Fruit fly (Drosophila melanogaster) whole organism, adult: ENCODE results near the gene Nhe2.

Experiments
- CG11617 ChIP-seq: fragments of 200-800 bp; sonication (Bioruptor generic); optimal IDR thresholded peaks from 2 replicates; lab custom pipeline; 2017; ENCODE audit warnings: mild to moderate bottlenecking, missing biosample characterization, missing genetic modification reagents, missing genetic modification characterization
- CG12768 ChIP-seq: fragments of 200-800 bp; sonication (Bioruptor generic); optimal IDR thresholded peaks from 2 replicates; lab custom pipeline; 2017; ENCODE audit warnings: missing biosample characterization, missing genetic modification characterization, mild to moderate bottlenecking, moderate library complexity, missing genetic modification reagents
- CG14711 ChIP-seq: fragments of 200-800 bp; sonication (Bioruptor generic); optimal IDR thresholded peaks from 2 replicates; lab custom pipeline; 2018; ENCODE audit warnings: missing biosample characterization, mild to moderate bottlenecking, missing genetic modification characterization, moderate library complexity
- CG1620 ChIP-seq: fragments of 200-800 bp; sonication (Bioruptor generic); optimal IDR thresholded peaks from 2 replicates; lab custom pipeline; 2016; ENCODE audit warnings: missing biosample characterization, missing genetic modification characterization
- CG7045 ChIP-seq: fragments of 200-800 bp; sonication (Bioruptor generic); optimal IDR thresholded peaks from 2 replicates; lab custom pipeline; 2017; ENCODE audit warnings: missing biosample characterization, mild to moderate bottlenecking, missing genetic modification characterization
- CG7101 ChIP-seq: fragments of 200-800 bp; sonication (Bioruptor generic); optimal IDR thresholded peaks from 2 replicates; lab custom pipeline; 2018; ENCODE audit warnings: missing biosample characterization, mild to moderate bottlenecking, missing genetic modification characterization, moderate library complexity
- Clk ChIP-seq: fragments of 200-800 bp; sonication (Bioruptor generic); optimal IDR thresholded peaks from 2 replicates; lab custom pipeline; 2017; ENCODE audit warnings: missing biosample characterization, missing genetic modification characterization
- Crg-1 ChIP-seq: fragments of 200-800 bp; sonication (Bioruptor generic); optimal IDR thresholded peaks from 2 replicates; lab custom pipeline; 2016; ENCODE audit warnings: missing biosample characterization, missing genetic modification characterization
- Hr96 ChIP-seq: fragments of 200-800 bp; sonication (Bioruptor generic); optimal IDR thresholded peaks from 2 replicates; lab custom pipeline; 2016; ENCODE audit warnings: missing biosample characterization, missing genetic modification characterization
- Mnt ChIP-seq: fragments of 200-800 bp; sonication (Bioruptor generic); optimal IDR thresholded peaks from 2 replicates; lab custom pipeline; 2016; ENCODE audit warnings: missing biosample characterization, mild to moderate bottlenecking, missing genetic modification characterization
- cic ChIP-seq: fragments of 200-800 bp; sonication (Bioruptor generic); optimal IDR thresholded peaks from 2 replicates; lab custom pipeline; 2017; ENCODE audit warnings: missing biosample characterization, mild to moderate bottlenecking, missing genetic modification characterization, moderate library complexity
- kay ChIP-seq: fragments of 200-800 bp; sonication (Bioruptor generic); peaks from one replicate; lab custom pipeline; 2016; ENCODE audit warnings: missing biosample characterization, missing genetic modification characterization, borderline replicate concordance
- ovo ChIP-seq: fragments of 200-800 bp; sonication (Bioruptor generic); optimal IDR thresholded peaks from 2 replicates; lab custom pipeline; 2016; ENCODE audit warnings: missing biosample characterization, missing genetic modification characterization
- pad ChIP-seq: fragments of 200-800 bp; sonication (Bioruptor generic); optimal IDR thresholded peaks from 3 replicates; lab custom pipeline; 2017; ENCODE audit warnings: missing biosample characterization, missing genetic modification characterization, mild to moderate bottlenecking, moderate library complexity, missing genetic modification reagents
- tj ChIP-seq: fragments of 200-800 bp; sonication (Bioruptor generic); optimal IDR thresholded peaks from 3 replicates; lab custom pipeline; 2017; ENCODE audit warnings: missing biosample characterization, mild to moderate bottlenecking, missing genetic modification characterization, moderate library complexity

Nhe2 gene

DNA sequence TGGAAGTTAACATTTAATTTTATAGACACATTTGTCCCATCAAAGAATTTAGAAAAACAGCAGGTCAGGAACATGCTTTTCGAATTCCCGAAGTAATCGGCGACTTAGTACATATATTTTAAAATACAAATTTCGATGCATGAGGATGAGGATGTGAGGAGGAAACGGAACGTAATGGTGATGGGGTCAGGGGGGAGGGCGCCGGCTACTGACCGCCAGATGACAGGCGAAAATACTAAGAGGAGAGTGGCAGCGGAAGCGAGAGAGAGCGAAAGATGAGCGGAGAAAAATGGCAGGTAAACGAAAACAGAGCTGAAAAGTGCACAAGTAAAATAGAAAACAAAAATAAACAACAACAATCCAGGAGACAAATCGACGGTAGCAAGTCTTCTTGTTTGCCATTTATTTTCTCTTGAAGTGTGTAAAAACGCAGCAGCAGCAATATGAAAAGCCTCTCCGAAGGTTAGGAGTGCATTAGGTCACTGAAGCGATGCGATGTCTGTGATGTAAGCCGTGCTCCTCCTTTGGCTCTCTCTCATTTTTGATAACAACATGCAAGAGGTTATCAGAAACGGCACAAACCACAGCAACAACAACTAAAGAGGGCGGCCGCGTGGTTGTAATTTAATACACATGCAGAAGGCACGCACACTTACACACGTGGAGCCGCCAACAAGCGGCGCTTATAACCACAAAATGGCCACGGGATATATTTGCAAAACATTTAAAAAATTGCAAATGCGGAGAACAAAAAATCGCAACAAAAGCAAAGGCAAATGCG lies 74.3 kb downstream of the Nhe2 start:
- TF ChIP-seq CG12768 (GFP tag; lab: Kevin White, UChicago) (no peak), Hr96 (no peak), tj (GFP tag; lab: Kevin White, UChicago) (peak; percentile 41), cic (peak; percentile 42), Crg-1 (GFP tag; lab: Kevin White, UChicago) (peak; percentile 10), CG1620 (GFP tag; lab: Kevin White, UChicago) (no peak), Mnt (GFP tag; lab: Kevin White, UChicago) (peak; percentile 88), Clk (no peak)

DNA sequence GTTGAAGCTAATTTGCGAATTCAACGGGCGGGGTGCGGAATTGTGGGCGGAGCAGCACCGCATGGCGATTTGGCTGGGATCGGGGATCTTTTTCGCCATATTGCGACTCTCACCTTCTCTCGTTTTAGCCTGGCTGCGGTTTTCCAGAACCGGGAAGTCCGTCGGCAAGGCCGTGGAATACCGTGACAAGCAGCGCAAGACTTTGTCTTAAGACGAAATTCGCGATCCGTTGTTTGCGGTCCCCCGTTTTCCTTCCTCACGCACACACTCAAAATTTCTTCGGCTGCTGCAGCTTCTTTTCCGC lies 74.8 kb downstream of the Nhe2 start:
- no peak for TF ChIP-seq ovo (GFP tag; lab: Kevin White, UChicago)
- TF ChIP-seq pad (GFP tag; lab: Kevin White, UChicago), result no peak
- no peak for TF ChIP-seq CG11617
- no peak for TF ChIP-seq Clk
- no peak for TF ChIP-seq cic
- TF ChIP-seq Mnt (GFP tag; lab: Kevin White, UChicago), result no peak
- no peak for TF ChIP-seq tj (GFP tag; lab: Kevin White, UChicago)
- no peak for TF ChIP-seq CG7045 (GFP tag; lab: Kevin White, UChicago)
- no peak for TF ChIP-seq CG12768 (GFP tag; lab: Kevin White, UChicago)

DNA sequence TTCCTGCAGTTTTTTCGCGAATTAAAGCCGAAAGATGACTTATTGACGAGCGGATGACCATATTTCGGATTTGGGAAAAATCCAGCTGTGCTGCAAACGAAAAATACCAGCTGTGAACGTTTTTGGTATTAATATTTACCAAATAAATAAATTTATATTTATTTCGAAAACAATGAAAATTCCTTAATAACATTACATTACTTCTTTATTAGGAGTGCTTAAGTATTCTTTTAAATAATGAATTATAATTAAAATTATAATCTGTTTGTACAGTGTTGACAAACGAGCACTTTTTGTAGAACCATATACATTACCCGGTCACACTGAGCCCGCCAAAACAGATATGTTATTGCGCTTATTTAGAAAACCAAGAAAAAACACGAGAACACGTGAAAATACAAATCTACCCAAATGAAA lies 75.3 kb downstream of the Nhe2 start, which contains the start of the genes bur and Mcm10:
bur (minus strand) TSS at position 69 of the 417 bp plus-strand sequence.
Mcm10 (plus strand) TSS at position 319 of the 417 bp plus-strand sequence.
- TF ChIP-seq pad (GFP tag; lab: Kevin White, UChicago), result peak; percentile 2
- TF ChIP-seq cic, result no peak
- no peak for TF ChIP-seq kay
- TF ChIP-seq CG7101 (tag; lab: Kevin White, UChicago), result peak; percentile 42
- peak; percentile 27 for TF ChIP-seq CG14711 (tag; lab: Kevin White, UChicago)
- no peak for TF ChIP-seq CG11617
